Fruit fly (Drosophila melanogaster): ENCODE data around the gene CG6495.

Gene CG6495

dm6 chr2L:10736993-10737756, 23.7 kb upstream of the CG6495 start, which contains the start of the genes Vha16-5 and CG12299:
TSS of gene Vha16-5 (minus strand) at chr2L:10737043.
TSS of gene CG12299 (plus strand) at chr2L:10737345.
- TF ChIP-seq pan (optimal IDR thresholded peaks at IDR 0.05) (no peak), GATAd (GFP tag; optimal IDR thresholded peaks at IDR 0.05) (peak; percentile 75), CrebA (GFP tag; optimal IDR thresholded peaks at IDR 0.05; ENCODE audit: borderline replicate concordance) (no peak), Myc (optimal IDR thresholded peaks at IDR 0.05) (no peak), Dif (GFP tag; optimal IDR thresholded peaks at IDR 0.05; ENCODE audit: partially characterized antibody) (peak; percentile 100), Mio (GFP tag; optimal IDR thresholded peaks at IDR 0.05) (no peak), Dfd (GFP tag; optimal IDR thresholded peaks at IDR 0.05) (no peak), HLH106 (tag; optimal IDR thresholded peaks at IDR 0.05) (no peak), jim (GFP tag; optimal IDR thresholded peaks at IDR 0.05) (no peak), Sp1 (GFP tag; optimal IDR thresholded peaks at IDR 0.05) (no peak), psq (GFP tag; optimal IDR thresholded peaks at IDR 0.05) (peak; percentile 41), dl (GFP tag; optimal IDR thresholded peaks at IDR 0.05; ENCODE audit: insufficient read depth in 1 of 2, partially characterized antibody in 2 of 2) (peak; percentile 98 to 100), brk (GFP tag; optimal IDR thresholded peaks at IDR 0.05) (no peak), tai (GFP tag; optimal IDR thresholded peaks at IDR 0.05) (no peak), ey (GFP tag; optimal IDR thresholded peaks at IDR 0.05) (peak; percentile 67), br (GFP tag; optimal IDR thresholded peaks at IDR 0.05) (peak; percentile 67), Vsx2 (GFP tag; optimal IDR thresholded peaks at IDR 0.05; ENCODE audit: partially characterized antibody) (peak; percentile 100), CG32264 (GFP tag; optimal IDR thresholded peaks at IDR 0.05) (peak; percentile 26), Rel (GFP tag; optimal IDR thresholded peaks at IDR 0.05) (no peak), Rel (tag; optimal IDR thresholded peaks at IDR 0.05) (no peak), usp (GFP tag; optimal IDR thresholded peaks at IDR 0.05) (no peak), N (GFP tag; optimal IDR thresholded peaks at IDR 0.05) (no peak), Abd-B (GFP tag; optimal IDR thresholded peaks at IDR 0.05) (no peak), lola (GFP tag; optimal IDR thresholded peaks at IDR 0.05) (no peak), OdsH (GFP tag; optimal IDR thresholded peaks at IDR 0.05) (peak; percentile 61), foxo (GFP tag; optimal IDR thresholded peaks at IDR 0.05) (no peak), dmrt93B (GFP tag; optimal IDR thresholded peaks at IDR 0.05) (no peak), sv (GFP tag; optimal IDR thresholded peaks at IDR 0.05) (peak; percentile 87), sage (GFP tag; optimal IDR thresholded peaks at IDR 0.05) (no peak), fru (GFP tag; optimal IDR thresholded peaks at IDR 0.05) (no peak), woc (GFP tag; optimal IDR thresholded peaks at IDR 0.05) (no peak), Hr83 (GFP tag; optimal IDR thresholded peaks at IDR 0.05; ENCODE audit: poor library complexity, severe bottlenecking) (peak; percentile 91), Hnf4 (GFP tag; optimal IDR thresholded peaks at IDR 0.05) (no peak), CG9705 (GFP tag; optimal IDR thresholded peaks at IDR 0.05) (no peak), dsf (GFP tag; optimal IDR thresholded peaks at IDR 0.05; ENCODE audit: borderline replicate concordance) (no peak), rgr (GFP tag; optimal IDR thresholded peaks at IDR 0.05) (peak; percentile 73), Hr78 (GFP tag; optimal IDR thresholded peaks at IDR 0.05) (no peak), Jra (GFP tag; optimal IDR thresholded peaks at IDR 0.05) (no peak), h (GFP tag; optimal IDR thresholded peaks at IDR 0.05) (no peak)

- TF ChIP-seq Sp1 (GFP tag; optimal IDR thresholded peaks at IDR 0.05): no peak
- no peak for TF ChIP-seq OdsH (GFP tag; optimal IDR thresholded peaks at IDR 0.05)
- no peak for TF ChIP-seq brk (GFP tag; optimal IDR thresholded peaks at IDR 0.05)
- no peak for TF ChIP-seq CrebA (GFP tag; optimal IDR thresholded peaks at IDR 0.05; ENCODE audit: borderline replicate concordance)
- TF ChIP-seq Dfd (GFP tag; optimal IDR thresholded peaks at IDR 0.05): no peak
- no peak for TF ChIP-seq HLH106 (tag; optimal IDR thresholded peaks at IDR 0.05)
- TF ChIP-seq sv (GFP tag; optimal IDR thresholded peaks at IDR 0.05): no peak
- no peak for TF ChIP-seq fru (GFP tag; optimal IDR thresholded peaks at IDR 0.05)
- TF ChIP-seq jim (GFP tag; optimal IDR thresholded peaks at IDR 0.05): no peak
- TF ChIP-seq Vsx2 (GFP tag; optimal IDR thresholded peaks at IDR 0.05; ENCODE audit: partially characterized antibody): no peak
- TF ChIP-seq rgr (GFP tag; optimal IDR thresholded peaks at IDR 0.05): no peak
- no peak for TF ChIP-seq ey (GFP tag; optimal IDR thresholded peaks at IDR 0.05)
Observed at dm6 chr2L:10743714-10744113, 17.2 kb upstream of the CG6495 start, which contains the start of gene CG6729. TSS of gene CG6729 (minus strand) at chr2L:10743935.

All from whole organism, wandering third instar larva.